Worm (Caenorhabditis elegans): ENCODE results near the gene F23D12.11.

F23D12.11 gene

DNA sequence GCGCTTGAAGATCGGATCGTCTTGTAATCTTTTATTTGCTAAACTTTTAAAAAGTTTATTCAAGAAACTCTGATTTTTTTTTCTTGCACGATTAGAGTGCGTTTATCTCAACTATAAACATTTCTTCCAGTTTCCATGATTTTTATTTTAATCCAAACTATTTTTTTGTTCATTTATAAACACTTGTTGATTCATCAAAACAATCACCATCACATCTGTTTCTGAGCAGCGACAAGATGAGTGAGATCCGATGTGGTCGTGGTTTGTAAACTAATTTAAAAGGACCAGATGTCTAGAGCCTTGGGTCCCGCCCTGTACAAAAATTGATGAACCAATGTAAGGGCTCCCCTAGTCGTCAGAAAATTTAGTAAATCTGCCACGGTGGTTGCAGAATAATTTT is 23.3 kb downstream of the F23D12.11 start:
- no peak for TF ChIP-seq tbx-37 (GFP tag; conservative IDR thresholded peaks at IDR 0.05)
- TF ChIP-seq hmg-4 (GFP tag; optimal IDR thresholded peaks at IDR 0.05) = no peak
- TF ChIP-seq F13C5.2 (tag; optimal IDR thresholded peaks at IDR 0.05) = no peak
- TF ChIP-seq tbx-11 (GFP tag; IDR thresholded peaks at IDR 0.05) = no peak
- no peak for TF ChIP-seq B0310.2 (tag; optimal IDR thresholded peaks at IDR 0.05)

DNA sequence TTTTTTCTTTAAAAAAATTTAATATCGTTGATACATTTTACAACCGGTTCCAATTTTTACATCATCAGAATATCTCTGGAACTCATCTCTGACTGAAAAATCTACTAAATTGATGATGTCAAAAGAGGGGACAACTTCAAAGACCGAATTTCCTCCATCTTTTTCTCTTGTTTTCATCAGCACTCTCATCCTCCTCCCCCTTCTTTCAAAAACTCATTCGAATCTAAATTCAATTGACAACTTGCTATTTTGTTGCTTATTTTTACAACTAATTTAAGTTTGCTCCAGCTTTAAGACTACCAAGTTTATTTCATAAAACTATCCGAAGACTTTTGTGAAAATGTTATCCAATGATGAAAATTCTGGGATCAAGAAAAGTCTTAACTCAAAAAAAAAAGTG is 25.5 kb downstream of the F23D12.11 start:
- TF ChIP-seq ceh-36 (tag; optimal IDR thresholded peaks at IDR 0.05) = no peak
- TF ChIP-seq scrt-1 (GFP tag; IDR thresholded peaks at IDR 0.05) = no peak
- no peak for TF ChIP-seq B0310.2 (tag; optimal IDR thresholded peaks at IDR 0.05)
- TF ChIP-seq ets-7 (tag; optimal IDR thresholded peaks at IDR 0.05) = no peak
- TF ChIP-seq tbx-37 (GFP tag; conservative IDR thresholded peaks at IDR 0.05) = no peak
- TF ChIP-seq hmg-4 (GFP tag; optimal IDR thresholded peaks at IDR 0.05) = no peak
- TF ChIP-seq hnd-1 (tag; optimal IDR thresholded peaks at IDR 0.05) = no peak
- no peak for TF ChIP-seq tbx-11 (GFP tag; IDR thresholded peaks at IDR 0.05)
- TF ChIP-seq hmbx-1 (tag; optimal IDR thresholded peaks at IDR 0.05) = no peak
- TF ChIP-seq ama-1 (optimal IDR thresholded peaks at IDR 0.05) = no peak
- no peak for TF ChIP-seq pes-1 (GFP tag; IDR thresholded peaks at IDR 0.05)

DNA sequence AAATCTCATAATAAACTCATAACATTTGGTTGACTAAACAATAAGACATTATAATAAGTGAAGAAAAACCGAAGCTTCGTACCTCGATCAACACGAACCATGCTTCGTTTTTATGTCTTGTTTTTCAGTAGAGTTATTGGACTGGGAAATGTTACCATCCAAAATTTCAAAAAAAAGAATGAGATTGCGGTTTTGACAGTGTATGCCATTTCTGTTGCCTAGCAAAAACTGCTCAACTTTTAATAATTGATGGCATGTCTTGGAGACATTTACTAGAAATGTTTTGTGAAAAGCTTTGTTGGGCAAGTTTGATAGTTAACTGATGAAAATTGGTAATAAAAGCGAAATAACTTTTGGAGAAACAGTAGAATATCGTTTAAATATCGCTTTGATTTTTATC is 29.3 kb downstream of the F23D12.11 start, which contains the start of gene Y60A9.1:
TSS of gene Y60A9.1 (minus strand) at position 101 of the 400 bp plus-strand sequence.
- TF ChIP-seq hnd-1 (tag; optimal IDR thresholded peaks at IDR 0.05) = no peak
- TF ChIP-seq B0310.2 (tag; optimal IDR thresholded peaks at IDR 0.05) = no peak
- TF ChIP-seq scrt-1 (GFP tag; IDR thresholded peaks at IDR 0.05) = no peak
- no peak for TF ChIP-seq ceh-36 (tag; optimal IDR thresholded peaks at IDR 0.05)
- TF ChIP-seq hmg-4 (GFP tag; optimal IDR thresholded peaks at IDR 0.05) = no peak
- no peak for TF ChIP-seq pes-1 (GFP tag; IDR thresholded peaks at IDR 0.05)
- TF ChIP-seq hmbx-1 (tag; optimal IDR thresholded peaks at IDR 0.05) = no peak
- TF ChIP-seq flt-1 (GFP tag; IDR thresholded peaks at IDR 0.05) = no peak
- TF ChIP-seq ceh-13 (GFP tag; optimal IDR thresholded peaks at IDR 0.05) = no peak
- no peak for TF ChIP-seq tbx-37 (GFP tag; conservative IDR thresholded peaks at IDR 0.05)
- TF ChIP-seq ets-7 (tag; optimal IDR thresholded peaks at IDR 0.05) = no peak

DNA sequence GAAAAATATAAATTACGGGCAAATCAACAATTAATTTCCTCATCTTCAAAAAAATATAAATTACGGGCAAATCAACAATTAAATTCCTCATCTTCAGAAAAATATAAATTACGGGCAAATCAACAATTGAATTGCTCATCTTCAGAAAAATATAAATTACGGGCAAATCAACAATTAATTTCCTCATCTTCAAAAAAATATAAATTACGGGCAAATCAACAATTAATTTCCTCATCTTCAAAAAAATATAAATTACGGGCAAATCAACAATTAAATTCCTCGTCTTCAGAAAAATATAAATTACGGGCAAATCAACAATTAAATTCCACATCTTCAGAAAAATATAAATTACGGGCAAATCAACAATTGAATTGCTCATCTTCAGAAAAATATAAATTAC is 36.8 kb downstream of the F23D12.11 start:
- peak; percentile 52; the same call in 1 of the 2 replicates for TF ChIP-seq tbx-37 (GFP tag; conservative IDR thresholded peaks at IDR 0.05)
- 0 out of 2 replicates have a peak, but pooled peaks have one; percentile 22 for TF ChIP-seq sea-1 (GFP tag; conservative IDR thresholded peaks at IDR 0.05)

DNA sequence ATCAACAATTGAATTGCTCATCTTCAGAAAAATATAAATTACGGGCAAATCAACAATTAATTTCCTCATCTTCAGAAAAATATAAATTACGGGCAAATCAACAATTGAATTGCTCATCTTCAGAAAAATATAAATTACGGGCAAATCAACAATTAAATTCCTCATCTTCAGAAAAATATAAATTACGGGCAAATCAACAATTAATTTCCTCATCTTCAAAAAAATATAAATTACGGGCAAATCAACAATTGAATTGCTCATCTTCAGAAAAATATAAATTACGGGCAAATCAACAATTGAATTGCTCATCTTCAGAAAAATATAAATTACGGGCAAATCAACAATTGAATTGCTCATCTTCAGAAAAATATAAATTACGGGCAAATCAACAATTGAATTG is 37.9 kb downstream of the F23D12.11 start:
- peak; percentile 42; the same call in 1 of the 2 replicates for TF ChIP-seq tbx-37 (GFP tag; conservative IDR thresholded peaks at IDR 0.05)

ce11 chrX:14382951-14383350 is 41.6 kb downstream of the F23D12.11 start, which contains the start of gene Y60A9.3:
Y60A9.3 (plus strand) TSS chrX:14383251.
- no peak for TF ChIP-seq tra-4 (tag; optimal IDR thresholded peaks at IDR 0.05)

- no peak for TF ChIP-seq tbx-37 (GFP tag; conservative IDR thresholded peaks at IDR 0.05)
- TF ChIP-seq flt-1 (GFP tag; IDR thresholded peaks at IDR 0.05) = no peak
- no peak for TF ChIP-seq ceh-36 (tag; optimal IDR thresholded peaks at IDR 0.05)
- no peak for TF ChIP-seq tbx-11 (GFP tag; IDR thresholded peaks at IDR 0.05)
- TF ChIP-seq hmg-4 (GFP tag; optimal IDR thresholded peaks at IDR 0.05) = no peak
- no peak for TF ChIP-seq aly-1 (tag; optimal IDR thresholded peaks at IDR 0.05)
- TF ChIP-seq hmbx-1 (tag; optimal IDR thresholded peaks at IDR 0.05) = no peak
Measured at ce11 chrX:14377169-14377568, 47.4 kb downstream of the F23D12.11 start, which contains the start of gene Y60A9A.1. Y60A9A.1 (minus strand) TSS chrX:14377269.

Measured in whole organism, early embryonic.